Worm (Caenorhabditis elegans) whole organism, L2 larva: ENCODE results near the gene pals-22.

Experiments used
- C34F6.9 ChIP-seq: fragments of 150-350 bp; optimal IDR thresholded peaks from 2 replicates; lab custom pipeline; 2014; ENCODE audit warnings: missing biosample characterization, missing genetic modification characterization
- F13H6.1 ChIP-seq: sonication (generic microtip); optimal IDR thresholded peaks from 2 replicates; lab custom pipeline; 2016; ENCODE audit warnings: missing genetic modification characterization, missing compliant biosample characterization
- elt-3 ChIP-seq: sonication (generic microtip); optimal IDR thresholded peaks from 2 replicates; lab custom pipeline; 2017; ENCODE audit warnings: missing biosample characterization, missing genetic modification characterization
- fos-1 ChIP-seq: fragments of 150-350 bp; optimal IDR thresholded peaks from 2 replicates; lab custom pipeline; 2014; ENCODE audit warnings: missing biosample characterization, missing genetic modification characterization
- nhr-12 ChIP-seq: fragments of 150-350 bp; optimal IDR thresholded peaks from 2 replicates; lab custom pipeline; 2014; ENCODE audit warnings: missing biosample characterization, missing genetic modification characterization
- nhr-237 ChIP-seq: fragments of 150-350 bp; optimal IDR thresholded peaks from 2 replicates; lab custom pipeline; 2014; ENCODE audit warnings: missing biosample characterization, missing genetic modification characterization
- nhr-77 ChIP-seq: fragments of 150-350 bp; optimal IDR thresholded peaks from 2 replicates; lab custom pipeline; 2014; ENCODE audit warnings: missing biosample characterization, missing genetic modification characterization
- sem-4 ChIP-seq: fragments of 150-350 bp; optimal IDR thresholded peaks from 2 replicates; lab custom pipeline; 2014; ENCODE audit warnings: missing biosample characterization, missing genetic modification reagents, missing genetic modification characterization
- unc-39 ChIP-seq: fragments of 150-350 bp; optimal IDR thresholded peaks from 2 replicates; lab custom pipeline; 2014; ENCODE audit warnings: missing biosample characterization, missing genetic modification characterization
- ztf-4 ChIP-seq: fragments of 150-350 bp; optimal IDR thresholded peaks from 2 replicates; lab custom pipeline; 2014; ENCODE audit warnings: missing biosample characterization, missing genetic modification characterization

DNA sequence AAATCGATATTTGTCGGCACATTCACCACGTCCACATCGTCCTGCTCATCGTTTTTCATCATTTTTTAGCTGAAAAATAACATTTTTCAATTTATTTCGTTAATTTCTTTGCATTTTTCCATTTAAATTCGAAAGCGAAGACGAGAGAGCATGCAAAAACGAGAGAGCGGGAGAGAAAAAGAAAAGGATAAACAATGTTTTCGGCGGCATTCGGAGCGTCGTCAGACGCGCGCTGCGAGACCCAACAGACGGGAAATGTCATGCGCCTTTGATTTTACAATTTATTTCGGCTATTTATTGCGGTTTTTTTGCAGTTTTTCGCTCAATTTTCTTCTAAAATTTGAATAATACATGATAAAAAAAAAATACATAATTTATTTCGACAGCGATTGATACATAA lies 45.9 kb upstream of the pals-22 start, which contains the start of gene attf-3:
- TF ChIP-seq fos-1 (tag; lab: Kevin White, UChicago) (no peak), nhr-237 (tag; lab: Kevin White, UChicago) (no peak), sem-4 (tag; lab: Kevin White, UChicago) (no peak), F13H6.1 (tag; lab: Kevin White, UChicago) (peak; percentile 35), ztf-4 (tag; lab: Kevin White, UChicago) (no peak), nhr-77 (no peak), C34F6.9 (tag; lab: Kevin White, UChicago) (peak; percentile 78), elt-3 (tag; lab: Kevin White, UChicago) (no peak), nhr-12 (tag; lab: Kevin White, UChicago) (no peak), unc-39 (tag; lab: Kevin White, UChicago) (no peak)
